Fruit fly (Drosophila melanogaster): ENCODE data around the gene Pdp1.

- TF ChIP-seq CG8478 (optimal IDR thresholded peaks at IDR 0.05), result no peak
- no peak for TF ChIP-seq CTCF (optimal IDR thresholded peaks at IDR 0.05)
Measured at dm6 chr3L:7801308-7801893, 65.8 kb downstream of the Pdp1 start.
